Fruit fly (Drosophila melanogaster): Measurements from ENCODE around the gene CG3862.

- no peak for TF ChIP-seq CG4318 (GFP tag; optimal IDR thresholded peaks at IDR 0.05)
- peak; percentile 41 for TF ChIP-seq CG10631 (GFP tag; optimal IDR thresholded peaks at IDR 0.05)
- peak; percentile 11 for TF ChIP-seq dac (GFP tag; optimal IDR thresholded peaks at IDR 0.05)
- no peak for TF ChIP-seq cyc (GFP tag; optimal IDR thresholded peaks at IDR 0.05)
- TF ChIP-seq Ets96B (tag; optimal IDR thresholded peaks at IDR 0.05) = peak; percentile 50
- TF ChIP-seq CG8319 (GFP tag; optimal IDR thresholded peaks at IDR 0.05) = no peak
- TF ChIP-seq CG6163 (GFP tag; IDR thresholded peaks at IDR 0.05) = peak; percentile 80
Measured at dm6 chr2L:843850-844791, 18.5 kb upstream of the CG3862 start.

Data from whole organism, prepupa.